Worm (Caenorhabditis elegans): ENCODE data around the gene B0361.3.

B0361.3 gene

ce11 chrIII:7273718-7274117 is 7.5 kb upstream of the B0361.3 start:
- TF ChIP-seq B0310.2 (tag; optimal IDR thresholded peaks at IDR 0.05): no peak
- TF ChIP-seq tra-4 (tag; optimal IDR thresholded peaks at IDR 0.05): no peak
- TF ChIP-seq scrt-1 (GFP tag; IDR thresholded peaks at IDR 0.05): no peak
- TF ChIP-seq ama-1 (optimal IDR thresholded peaks at IDR 0.05): no peak
- no peak for TF ChIP-seq aly-1 (tag; optimal IDR thresholded peaks at IDR 0.05)
- no peak for TF ChIP-seq hmg-4 (GFP tag; optimal IDR thresholded peaks at IDR 0.05)
- no peak for TF ChIP-seq sea-1 (GFP tag; conservative IDR thresholded peaks at IDR 0.05)
- TF ChIP-seq hmbx-1 (tag; optimal IDR thresholded peaks at IDR 0.05): no peak
- no peak for TF ChIP-seq ceh-36 (tag; optimal IDR thresholded peaks at IDR 0.05)
- TF ChIP-seq F13C5.2 (tag; optimal IDR thresholded peaks at IDR 0.05): no peak
- TF ChIP-seq ets-7 (tag; optimal IDR thresholded peaks at IDR 0.05): no peak
- TF ChIP-seq pes-1 (GFP tag; IDR thresholded peaks at IDR 0.05): no peak
- TF ChIP-seq tbx-11 (GFP tag; IDR thresholded peaks at IDR 0.05): no peak
- no peak for TF ChIP-seq tbx-37 (GFP tag; conservative IDR thresholded peaks at IDR 0.05)
- no peak for TF ChIP-seq flt-1 (GFP tag; IDR thresholded peaks at IDR 0.05)
- TF ChIP-seq hnd-1 (tag; optimal IDR thresholded peaks at IDR 0.05): no peak
- TF ChIP-seq ceh-13 (GFP tag; optimal IDR thresholded peaks at IDR 0.05): no peak

ce11 chrIII:7275296-7275695 is 6.0 kb upstream of the B0361.3 start, which contains the start of gene psd-1:
psd-1 (minus strand) TSS chrIII:7275396.
- no peak for TF ChIP-seq tbx-37 (GFP tag; conservative IDR thresholded peaks at IDR 0.05)
- TF ChIP-seq hmg-4 (GFP tag; optimal IDR thresholded peaks at IDR 0.05): no peak
- no peak for TF ChIP-seq ceh-36 (tag; optimal IDR thresholded peaks at IDR 0.05)
- TF ChIP-seq tbx-11 (GFP tag; IDR thresholded peaks at IDR 0.05): no peak
- TF ChIP-seq scrt-1 (GFP tag; IDR thresholded peaks at IDR 0.05): no peak
- no peak for TF ChIP-seq B0310.2 (tag; optimal IDR thresholded peaks at IDR 0.05)
- no peak for TF ChIP-seq flt-1 (GFP tag; IDR thresholded peaks at IDR 0.05)
- no peak for TF ChIP-seq ets-7 (tag; optimal IDR thresholded peaks at IDR 0.05)
- TF ChIP-seq tra-4 (tag; optimal IDR thresholded peaks at IDR 0.05): no peak
- TF ChIP-seq ama-1 (optimal IDR thresholded peaks at IDR 0.05): no peak

ce11 chrIII:7277228-7277627 is 4.0 kb upstream of the B0361.3 start, which contains the start of the genes spot-1 and B0361.11:
spot-1 (minus strand) TSS chrIII:7277274.
B0361.11 (plus strand) TSS chrIII:7277599.
- TF ChIP-seq hnd-1 (tag; optimal IDR thresholded peaks at IDR 0.05): no peak
- no peak for TF ChIP-seq tbx-37 (GFP tag; conservative IDR thresholded peaks at IDR 0.05)

ce11 chrIII:7278491-7278890 is 2.8 kb upstream of the B0361.3 start:
- TF ChIP-seq flt-1 (GFP tag; IDR thresholded peaks at IDR 0.05): no peak
- no peak for TF ChIP-seq pes-1 (GFP tag; IDR thresholded peaks at IDR 0.05)
- no peak for TF ChIP-seq aly-1 (tag; optimal IDR thresholded peaks at IDR 0.05)
- no peak for TF ChIP-seq ets-7 (tag; optimal IDR thresholded peaks at IDR 0.05)
- TF ChIP-seq ceh-36 (tag; optimal IDR thresholded peaks at IDR 0.05): no peak
- TF ChIP-seq F13C5.2 (tag; optimal IDR thresholded peaks at IDR 0.05): no peak
- TF ChIP-seq tbx-11 (GFP tag; IDR thresholded peaks at IDR 0.05): no peak
- no peak for TF ChIP-seq tra-4 (tag; optimal IDR thresholded peaks at IDR 0.05)
- TF ChIP-seq ceh-13 (GFP tag; optimal IDR thresholded peaks at IDR 0.05): no peak
- no peak for TF ChIP-seq ama-1 (optimal IDR thresholded peaks at IDR 0.05)
- no peak for TF ChIP-seq scrt-1 (GFP tag; IDR thresholded peaks at IDR 0.05)
- TF ChIP-seq hmbx-1 (tag; optimal IDR thresholded peaks at IDR 0.05): no peak
- no peak for TF ChIP-seq tbx-37 (GFP tag; conservative IDR thresholded peaks at IDR 0.05)
- no peak for TF ChIP-seq sea-1 (GFP tag; conservative IDR thresholded peaks at IDR 0.05)
- TF ChIP-seq B0310.2 (tag; optimal IDR thresholded peaks at IDR 0.05): no peak
- no peak for TF ChIP-seq hnd-1 (tag; optimal IDR thresholded peaks at IDR 0.05)
- TF ChIP-seq hmg-4 (GFP tag; optimal IDR thresholded peaks at IDR 0.05): no peak

ce11 chrIII:7285783-7286182 is 4.5 kb downstream of the B0361.3 start, which contains the start of gene pho-5:
pho-5 (minus strand) TSS chrIII:7285883.
- no peak for TF ChIP-seq hnd-1 (tag; optimal IDR thresholded peaks at IDR 0.05)
- TF ChIP-seq tbx-37 (GFP tag; conservative IDR thresholded peaks at IDR 0.05): no peak
- no peak for TF ChIP-seq tbx-11 (GFP tag; IDR thresholded peaks at IDR 0.05)
- TF ChIP-seq flt-1 (GFP tag; IDR thresholded peaks at IDR 0.05): no peak
- TF ChIP-seq ama-1 (optimal IDR thresholded peaks at IDR 0.05): no peak
- no peak for TF ChIP-seq hmg-4 (GFP tag; optimal IDR thresholded peaks at IDR 0.05)
- no peak for TF ChIP-seq ceh-36 (tag; optimal IDR thresholded peaks at IDR 0.05)

- TF ChIP-seq hmg-4 (GFP tag; optimal IDR thresholded peaks at IDR 0.05) (no peak), tbx-11 (GFP tag; IDR thresholded peaks at IDR 0.05) (no peak), hnd-1 (tag; optimal IDR thresholded peaks at IDR 0.05) (no peak), ets-7 (tag; optimal IDR thresholded peaks at IDR 0.05) (no peak), tra-4 (tag; optimal IDR thresholded peaks at IDR 0.05) (no peak), hmbx-1 (tag; optimal IDR thresholded peaks at IDR 0.05) (no peak), flt-1 (GFP tag; IDR thresholded peaks at IDR 0.05) (no peak), pes-1 (GFP tag; IDR thresholded peaks at IDR 0.05) (no peak), ceh-36 (tag; optimal IDR thresholded peaks at IDR 0.05) (no peak), F13C5.2 (tag; optimal IDR thresholded peaks at IDR 0.05) (no peak), ama-1 (optimal IDR thresholded peaks at IDR 0.05) (no peak), tbx-37 (GFP tag; conservative IDR thresholded peaks at IDR 0.05) (no peak), aly-1 (tag; optimal IDR thresholded peaks at IDR 0.05) (no peak), scrt-1 (GFP tag; IDR thresholded peaks at IDR 0.05) (no peak), sea-1 (GFP tag; conservative IDR thresholded peaks at IDR 0.05) (no peak), ceh-13 (GFP tag; optimal IDR thresholded peaks at IDR 0.05) (no peak), B0310.2 (tag; optimal IDR thresholded peaks at IDR 0.05) (no peak)
Measured at ce11 chrIII:7287503-7287902, 6.2 kb downstream of the B0361.3 start, which contains the start of gene ykt-6. ykt-6 (minus strand) TSS chrIII:7287603.

- TF ChIP-seq pes-1 (GFP tag; IDR thresholded peaks at IDR 0.05) (no peak), sea-1 (GFP tag; conservative IDR thresholded peaks at IDR 0.05) (no peak), ceh-36 (tag; optimal IDR thresholded peaks at IDR 0.05) (no peak), ceh-13 (GFP tag; optimal IDR thresholded peaks at IDR 0.05) (no peak), flt-1 (GFP tag; IDR thresholded peaks at IDR 0.05) (no peak), hnd-1 (tag; optimal IDR thresholded peaks at IDR 0.05) (no peak), tbx-11 (GFP tag; IDR thresholded peaks at IDR 0.05) (no peak), tra-4 (tag; optimal IDR thresholded peaks at IDR 0.05) (no peak), tbx-37 (GFP tag; conservative IDR thresholded peaks at IDR 0.05) (no peak), ama-1 (optimal IDR thresholded peaks at IDR 0.05) (no peak), B0310.2 (tag; optimal IDR thresholded peaks at IDR 0.05) (no peak), hmbx-1 (tag; optimal IDR thresholded peaks at IDR 0.05) (no peak), ets-7 (tag; optimal IDR thresholded peaks at IDR 0.05) (no peak), F13C5.2 (tag; optimal IDR thresholded peaks at IDR 0.05) (no peak), aly-1 (tag; optimal IDR thresholded peaks at IDR 0.05) (no peak), scrt-1 (GFP tag; IDR thresholded peaks at IDR 0.05) (no peak)
Measured at ce11 chrIII:7290462-7290861, 9.2 kb downstream of the B0361.3 start, which contains the start of gene algn-11. algn-11 (minus strand) TSS chrIII:7290562.

Measured in whole organism, early embryonic.